Worm (Caenorhabditis elegans): Measurements from ENCODE around the gene F57E7.4.

- no peak for TF ChIP-seq ztf-7 (tag; optimal IDR thresholded peaks at IDR 0.05)
- TF ChIP-seq ama-1 (optimal IDR thresholded peaks at IDR 0.05) = no peak
- no peak for TF ChIP-seq daf-16 (GFP tag; optimal IDR thresholded peaks at IDR 0.05)
- no peak for TF ChIP-seq daf-16 (tag; optimal IDR thresholded peaks at IDR 0.05)
- no peak for TF ChIP-seq ceh-62 (tag; optimal IDR thresholded peaks at IDR 0.05)
- TF ChIP-seq F37D6.2 (tag; optimal IDR thresholded peaks at IDR 0.05) = no peak
- no peak for TF ChIP-seq jun-1 (tag; optimal IDR thresholded peaks at IDR 0.05)
- no peak for TF ChIP-seq unc-130 (GFP tag; optimal IDR thresholded peaks at IDR 0.05)
- no peak for TF ChIP-seq snpc-4 (tag; optimal IDR thresholded peaks at IDR 0.05)
Measured at ce11 chrV:16480919-16481630, at the start of gene F57E7.4, which contains the start of gene spig-6.
